Worm (Caenorhabditis elegans) whole organism, L4 larva: Measurements from ENCODE around the gene sumv-2.

ENCODE experiments used
- R02D3.7 ChIP-seq: fragments of 150-350 bp; sonication (generic microtip); optimal IDR thresholded peaks from 3 replicates; lab custom pipeline; 2014; ENCODE audit warnings: missing biosample characterization, missing genetic modification characterization
- T26A8.4 ChIP-seq: fragments of 200-800 bp; sonication (Bioruptor generic); IDR thresholded peaks from 2 replicates; pipeline ENCODE4 v1.3.6; 2022; ENCODE audit warnings: missing genetic modification characterization, missing compliant biosample characterization
- fos-1 ChIP-seq: fragments of 150-350 bp; optimal IDR thresholded peaks from 2 replicates; lab custom pipeline; 2014; ENCODE audit warnings: missing biosample characterization, missing genetic modification characterization
- jun-1 ChIP-seq: fragments of 150-350 bp; optimal IDR thresholded peaks from 2 replicates; lab custom pipeline; 2014; ENCODE audit warnings: missing biosample characterization, missing genetic modification reagents, missing genetic modification characterization
- lsy-2 ChIP-seq, 2 experiments: fragments of 150-350 bp in 1 of 2; sonication (generic microtip) in 1 of 2; optimal IDR thresholded peaks; 2 replicates each; lab custom pipeline; 2014 to 2017; ENCODE audit warnings: missing biosample characterization in 2 of 2, missing genetic modification characterization in 2 of 2
- madf-5 ChIP-seq, 2 experiments: fragments of 200-800 bp; sonication (Bioruptor generic); IDR thresholded peaks; 2 replicates each; pipeline ENCODE4 v1.3.6; 2022; ENCODE audit warnings: missing compliant biosample characterization in 2 of 2, missing genetic modification characterization in 2 of 2
- nhr-10 ChIP-seq: fragments of 150-350 bp; optimal IDR thresholded peaks from 2 replicates; lab custom pipeline; 2014; ENCODE audit warnings: missing biosample characterization, missing genetic modification characterization
- nhr-102 ChIP-seq: sonication (generic microtip); optimal IDR thresholded peaks from 2 replicates; lab custom pipeline; 2016; ENCODE audit warnings: mild to moderate bottlenecking, missing genetic modification characterization, moderate library complexity, missing compliant biosample characterization
- nhr-237 ChIP-seq: sonication (generic microtip); optimal IDR thresholded peaks from 2 replicates; lab custom pipeline; 2017; ENCODE audit warnings: missing biosample characterization, missing genetic modification characterization
- set-16 ChIP-seq: fragments of 200-800 bp; sonication (Bioruptor generic); IDR thresholded peaks from 2 replicates; pipeline ENCODE4 v1.3.6; 2022; ENCODE audit warnings: missing genetic modification reagents, missing genetic modification characterization, missing compliant biosample characterization
- skn-1 ChIP-seq: fragments of 150-350 bp; optimal IDR thresholded peaks from 2 replicates; lab custom pipeline; 2014; ENCODE audit warnings: missing biosample characterization, missing genetic modification characterization
- snpc-1.2 ChIP-seq: fragments of 200-800 bp; sonication (Bioruptor generic); IDR thresholded peaks from 2 replicates; pipeline ENCODE4 v1.3.6; 2022; ENCODE audit warnings: missing genetic modification reagents, missing genetic modification characterization, missing compliant biosample characterization
- unc-130 ChIP-seq: sonication (generic microtip); optimal IDR thresholded peaks from 2 replicates; lab custom pipeline; 2016; ENCODE audit warnings: missing genetic modification reagents, missing genetic modification characterization, missing compliant biosample characterization
- unc-62 ChIP-seq, 3 experiments: fragments of 150-350 bp in 1 of 3; sonication (generic microtip); optimal IDR thresholded peaks in 2 of 3; peaks in 1 of 3; 1 replicate in 1 of 3; 2 replicates in 2 of 3; lab custom pipeline; 2014 to 2017; ENCODE audit warnings: missing biosample characterization in 3 of 3, missing genetic modification characterization in 3 of 3, missing genetic modification reagents in 3 of 3, missing genotype in 1 of 3

DNA sequence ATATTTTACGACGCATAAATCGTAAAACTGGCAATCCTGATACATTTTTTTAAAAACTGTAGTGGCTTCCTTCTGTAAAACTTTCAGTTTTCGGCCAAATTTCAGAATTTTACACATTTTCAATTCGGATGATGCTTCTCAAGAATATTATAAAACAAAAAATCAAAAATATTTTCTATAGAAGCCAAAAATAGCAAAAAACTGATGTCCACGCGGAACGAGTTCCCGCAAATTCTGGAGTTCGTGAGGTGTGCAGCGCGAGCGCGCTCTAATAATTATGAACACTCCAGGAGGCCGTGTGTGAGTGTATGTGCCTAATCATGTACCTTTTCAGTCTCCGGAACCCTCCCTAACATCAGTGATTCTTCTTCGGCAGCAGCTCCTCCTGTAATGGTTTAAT lies at the start of gene sumv-2:
- no peak for TF ChIP-seq T26A8.4 (GFP tag; lab: Robert Waterston, UW)
- no peak for TF ChIP-seq madf-5 (GFP tag; IDR thresholded peaks at IDR 0.05; lab: Robert Waterston, UW)
- no peak for TF ChIP-seq R02D3.7 (tag; lab: Kevin White, UChicago)
- no peak for TF ChIP-seq unc-62 (GFP tag; optimal IDR thresholded peaks at IDR 0.05 in 1 of 2; lab: Kevin White, UChicago)
- TF ChIP-seq unc-62 (tag; optimal IDR thresholded peaks at IDR 0.05; lab: Kevin White, UChicago) = no peak
- TF ChIP-seq skn-1 (tag; lab: Kevin White, UChicago) = no peak
- no peak for TF ChIP-seq set-16 (GFP tag; lab: Robert Waterston, UW)
- TF ChIP-seq fos-1 = no peak
- TF ChIP-seq nhr-10 = no peak
- TF ChIP-seq unc-130 (GFP tag; lab: Kevin White, UChicago) = no peak
- no peak for TF ChIP-seq nhr-237 (tag; lab: Kevin White, UChicago)
- no peak for TF ChIP-seq nhr-102 (tag; lab: Kevin White, UChicago)
- TF ChIP-seq snpc-1.2 = no peak
- TF ChIP-seq lsy-2 (tag; optimal IDR thresholded peaks at IDR 0.05; lab: Kevin White, UChicago) = no peak
- no peak for TF ChIP-seq jun-1 (tag; lab: Kevin White, UChicago)
